Fruit fly (Drosophila melanogaster) whole organism, embryonic: Measurements from ENCODE around the gene wtrw.

Experiments used
- B-H1 ChIP-seq: fragments of 200-800 bp; sonication (Bioruptor generic); IDR thresholded peaks from 3 replicates; pipeline ENCODE4 v1.3.6; 2022; ENCODE audit warnings: missing biosample characterization, missing genetic modification characterization
- CG10267 ChIP-seq: fragments of 200-800 bp; sonication (Bioruptor generic); optimal IDR thresholded peaks from 2 replicates; lab custom pipeline; 2018; ENCODE audit warnings: missing biosample characterization, mild to moderate bottlenecking, missing genetic modification characterization, moderate library complexity
- CG10565 ChIP-seq: fragments of 200-800 bp; sonication (Bioruptor generic); optimal IDR thresholded peaks from 3 replicates; lab custom pipeline; 2016; ENCODE audit warnings: missing biosample characterization, mild to moderate bottlenecking, missing genetic modification characterization
- CG11456 ChIP-seq: fragments of 200-800 bp; sonication (Bioruptor generic); IDR thresholded peaks from 3 replicates; pipeline ENCODE4 v1.3.6; 2022; ENCODE audit warnings: missing biosample characterization, missing genetic modification characterization
- CG11504 ChIP-seq: fragments of 200-800 bp; sonication (Bioruptor generic); optimal IDR thresholded peaks from 3 replicates; lab custom pipeline; 2019; ENCODE audit warnings: missing biosample characterization, mild to moderate bottlenecking, missing genetic modification characterization, moderate library complexity
- CG11723 ChIP-seq: fragments of 200-800 bp; sonication (Bioruptor generic); optimal IDR thresholded peaks from 2 replicates; lab custom pipeline; 2017; ENCODE audit warnings: missing biosample characterization, mild to moderate bottlenecking, missing genetic modification characterization
- CG1233 ChIP-seq: fragments of 200-800 bp; sonication (Bioruptor generic); optimal IDR thresholded peaks from 4 replicates; lab custom pipeline; 2018; ENCODE audit warnings: missing biosample characterization, mild to moderate bottlenecking, missing genetic modification characterization
- CG13123 ChIP-seq: fragments of 200-800 bp; sonication (Bioruptor generic); optimal IDR thresholded peaks from 2 replicates; lab custom pipeline; 2016; ENCODE audit warnings: missing biosample characterization, missing genetic modification characterization
- CG13775 ChIP-seq: fragments of 200-800 bp; sonication (Bioruptor generic); optimal IDR thresholded peaks from 3 replicates; lab custom pipeline; 2017; ENCODE audit warnings: missing biosample characterization, mild to moderate bottlenecking, missing genetic modification characterization
- CG14667 ChIP-seq: fragments of 200-800 bp; sonication (Bioruptor generic); IDR thresholded peaks from 2 replicates; pipeline ENCODE4 v1.3.6; 2022; ENCODE audit warnings: missing biosample characterization, missing genetic modification characterization
- CG1529 ChIP-seq: fragments of 200-800 bp; sonication (Bioruptor generic); optimal IDR thresholded peaks from 3 replicates; lab custom pipeline; 2018; ENCODE audit warnings: missing biosample characterization, missing genetic modification characterization
- CG18476 ChIP-seq: fragments of 200-800 bp; sonication (Bioruptor generic); optimal IDR thresholded peaks from 2 replicates; lab custom pipeline; 2016; ENCODE audit warnings: missing biosample characterization, mild to moderate bottlenecking, missing genetic modification characterization
- CG3065 ChIP-seq: fragments of 200-800 bp; sonication (Bioruptor generic); optimal IDR thresholded peaks from 2 replicates; lab custom pipeline; 2016; ENCODE audit warnings: missing biosample characterization, missing genetic modification characterization
- CG33213 ChIP-seq: fragments of 200-800 bp; sonication (Bioruptor generic); optimal IDR thresholded peaks from 3 replicates; lab custom pipeline; 2016; ENCODE audit warnings: missing biosample characterization, missing genetic modification characterization
- CG3407 ChIP-seq: fragments of 200-800 bp; sonication (Bioruptor generic); optimal IDR thresholded peaks from 2 replicates; lab custom pipeline; 2018; ENCODE audit warnings: missing biosample characterization, mild to moderate bottlenecking, missing genetic modification characterization
- CG6175 ChIP-seq: fragments of 200-800 bp; sonication (Bioruptor generic); IDR thresholded peaks from 3 replicates; pipeline ENCODE4 v1.3.6; 2022; ENCODE audit warnings: missing biosample characterization, missing genetic modification characterization
- CG6813 ChIP-seq: fragments of 200-800 bp; sonication (Bioruptor generic); optimal IDR thresholded peaks from 2 replicates; lab custom pipeline; 2017; ENCODE audit warnings: missing biosample characterization, missing genetic modification characterization, mild to moderate bottlenecking, moderate library complexity, missing genetic modification reagents
- CG7357 ChIP-seq: fragments of 200-800 bp; sonication (Bioruptor generic); IDR thresholded peaks from 3 replicates; pipeline ENCODE4 v1.3.6; 2022; ENCODE audit warnings: missing biosample characterization, missing genetic modification characterization
- CG7372 ChIP-seq: fragments of 200-800 bp; sonication (Bioruptor generic); IDR thresholded peaks from 2 replicates; pipeline ENCODE4 v1.3.6; 2022; ENCODE audit warnings: missing biosample characterization, missing genetic modification characterization
- CG7987 ChIP-seq: fragments of 200-800 bp; sonication (Bioruptor generic); optimal IDR thresholded peaks from 2 replicates; lab custom pipeline; 2018; ENCODE audit warnings: missing biosample characterization, mild to moderate bottlenecking, missing genetic modification characterization, moderate library complexity
- CG8089 ChIP-seq: fragments of 200-800 bp; sonication (Bioruptor generic); optimal IDR thresholded peaks from 3 replicates; lab custom pipeline; 2016; ENCODE audit warnings: missing biosample characterization, missing genetic modification characterization
- CG8388 ChIP-seq: fragments of 200-800 bp; sonication (Bioruptor generic); optimal IDR thresholded peaks from 2 replicates; lab custom pipeline; 2019; ENCODE audit warnings: missing biosample characterization, mild to moderate bottlenecking, missing genetic modification characterization, moderate library complexity
- CoRest ChIP-seq: fragments of 200-800 bp; sonication (Bioruptor generic); optimal IDR thresholded peaks from 3 replicates; lab custom pipeline; 2018; ENCODE audit warnings: missing biosample characterization, mild to moderate bottlenecking, missing genetic modification characterization, moderate library complexity
- Dad ChIP-seq: fragments of 200-800 bp; sonication (Bioruptor generic); optimal IDR thresholded peaks from 3 replicates; lab custom pipeline; 2016; ENCODE audit warnings: missing biosample characterization, missing genetic modification characterization
- Dek ChIP-seq: fragments of 200-800 bp; sonication (Bioruptor generic); optimal IDR thresholded peaks from 3 replicates; lab custom pipeline; 2019; ENCODE audit warnings: missing biosample characterization, mild to moderate bottlenecking, missing genetic modification characterization, moderate library complexity
- Doc3 ChIP-seq: fragments of 200-800 bp; sonication (Bioruptor generic); IDR thresholded peaks from 3 replicates; pipeline ENCODE4 v1.3.6; 2022; ENCODE audit warnings: missing biosample characterization, missing genetic modification characterization; ENCODE audit not compliant: partially characterized antibody
- Oaz ChIP-seq: fragments of 200-800 bp; sonication (Bioruptor generic); IDR thresholded peaks from 2 replicates; pipeline ENCODE4 v1.3.6; 2022; ENCODE audit warnings: missing biosample characterization, missing genetic modification characterization
- Ravus ChIP-seq: fragments of 200-800 bp; sonication (Bioruptor generic); IDR thresholded peaks from 2 replicates; pipeline ENCODE4 v1.3.6; 2022; ENCODE audit warnings: missing biosample characterization, missing genetic modification characterization
- Ssrp ChIP-seq: fragments of 200-800 bp; sonication (Bioruptor generic); optimal IDR thresholded peaks from 2 replicates; lab custom pipeline; 2018; ENCODE audit warnings: missing biosample characterization, mild to moderate bottlenecking, missing genetic modification characterization, moderate library complexity
- Vsx1 ChIP-seq: fragments of 200-800 bp; sonication (Bioruptor generic); optimal IDR thresholded peaks from 2 replicates; lab custom pipeline; 2017; ENCODE audit warnings: missing biosample characterization, mild to moderate bottlenecking, missing genetic modification characterization, missing genetic modification reagents
- Xrp1 ChIP-seq: fragments of 200-800 bp; sonication (Bioruptor generic); IDR thresholded peaks from 2 replicates; pipeline ENCODE4 v1.3.6; 2022; ENCODE audit warnings: missing biosample characterization, missing genetic modification characterization
- abd-A ChIP-seq: fragments of 200-800 bp; sonication (Bioruptor generic); optimal IDR thresholded peaks from 3 replicates; lab custom pipeline; 2019; ENCODE audit warnings: missing biosample characterization, mild to moderate bottlenecking, missing genetic modification characterization, moderate library complexity
- al ChIP-seq: fragments of 200-800 bp; sonication (Bioruptor generic); IDR thresholded peaks from 2 replicates; pipeline ENCODE4 v1.3.6; 2022; ENCODE audit warnings: missing biosample characterization, missing genetic modification characterization
- cg ChIP-seq: fragments of 200-800 bp; sonication (Bioruptor generic); optimal IDR thresholded peaks from 3 replicates; lab custom pipeline; 2019; ENCODE audit warnings: missing biosample characterization, mild to moderate bottlenecking, missing genetic modification characterization, moderate library complexity
- disco-r ChIP-seq: fragments of 200-800 bp; sonication (Bioruptor generic); optimal IDR thresholded peaks from 2 replicates; lab custom pipeline; 2016; ENCODE audit warnings: missing biosample characterization, missing genetic modification characterization
- dmrt99B ChIP-seq: fragments of 200-800 bp; sonication (Bioruptor generic); optimal IDR thresholded peaks from 2 replicates; lab custom pipeline; 2018; ENCODE audit warnings: missing biosample characterization, mild to moderate bottlenecking, missing genetic modification characterization, moderate library complexity
- en ChIP-seq: fragments of 200-800 bp; sonication (Bioruptor generic); optimal IDR thresholded peaks from 2 replicates; lab custom pipeline; 2016; ENCODE audit warnings: missing biosample characterization, missing genetic modification characterization
- esg ChIP-seq: fragments of 200-800 bp; sonication (Bioruptor generic); conservative IDR thresholded peaks from 2 replicates; pipeline ENCODE4 v1.3.6; 2022; ENCODE audit warnings: missing biosample characterization, missing genetic modification characterization
- fd102C ChIP-seq: fragments of 200-800 bp; sonication (Bioruptor generic); optimal IDR thresholded peaks from 2 replicates; lab custom pipeline; 2018; ENCODE audit warnings: missing biosample characterization, mild to moderate bottlenecking, missing genetic modification characterization, moderate library complexity
- gro ChIP-seq: fragments of 200-800 bp; sonication (Bioruptor generic); optimal IDR thresholded peaks from 2 replicates; lab custom pipeline; 2016; ENCODE audit warnings: missing biosample characterization, missing genetic modification characterization
- kay ChIP-seq: fragments of 200-800 bp; sonication (Bioruptor generic); optimal IDR thresholded peaks from 2 replicates; lab custom pipeline; 2016; ENCODE audit warnings: missing biosample characterization, missing genetic modification characterization
- mld ChIP-seq: fragments of 200-800 bp; sonication (Bioruptor generic); IDR thresholded peaks from 3 replicates; pipeline ENCODE4 v1.3.6; 2022; ENCODE audit warnings: missing biosample characterization, missing genetic modification characterization; ENCODE audit not compliant: partially characterized antibody
- slbo ChIP-seq: fragments of 200-800 bp; sonication (Bioruptor generic); IDR thresholded peaks from 2 replicates; pipeline ENCODE4 v1.3.6; 2022; ENCODE audit warnings: missing biosample characterization, missing genetic modification characterization
- slp2 ChIP-seq: fragments of 200-800 bp; sonication (Bioruptor generic); optimal IDR thresholded peaks from 2 replicates; lab custom pipeline; 2016; ENCODE audit warnings: missing biosample characterization, missing genetic modification characterization
- sna ChIP-seq: fragments of 200-800 bp; sonication (Bioruptor generic); IDR thresholded peaks from 2 replicates; pipeline ENCODE4 v1.3.6; 2022; ENCODE audit warnings: missing biosample characterization, missing genetic modification characterization; ENCODE audit not compliant: partially characterized antibody
- unpg ChIP-seq: fragments of 200-800 bp; sonication (Bioruptor generic); optimal IDR thresholded peaks from 3 replicates; lab custom pipeline; 2018; ENCODE audit warnings: missing biosample characterization, mild to moderate bottlenecking, missing genetic modification characterization, moderate library complexity
- vfl ChIP-seq: fragments of 200-800 bp; sonication (Bioruptor generic); optimal IDR thresholded peaks from 2 replicates; lab custom pipeline; 2016; ENCODE audit warnings: missing biosample characterization, missing genetic modification characterization
- yki ChIP-seq: fragments of >200 bp; optimal IDR thresholded peaks from 3 replicates; lab custom pipeline; 2018
- zf30C ChIP-seq: fragments of 200-800 bp; sonication (Bioruptor generic); optimal IDR thresholded peaks from 3 replicates; lab custom pipeline; 2018; ENCODE audit warnings: missing biosample characterization, mild to moderate bottlenecking, missing genetic modification characterization

Gene wtrw

dm6 chr3R:7892246-7893000 lies 1.3 kb downstream of the wtrw start (continued):
- TF ChIP-seq CG33213 (GFP tag; lab: Kevin White, UChicago) (no peak), disco-r (GFP tag; lab: Kevin White, UChicago) (no peak), CG7357 (0 out of 3 replicates have a peak, but pooled peaks have one; percentile 28), B-H1 (GFP tag; lab: Robert Waterston, UW) (peak; percentile 38), kay (GFP tag; lab: Kevin White, UChicago) (no peak), CG6813 (peak; percentile 13), CG7987 (GFP tag; lab: Kevin White, UChicago) (peak; percentile 49), Oaz (GFP tag; lab: Robert Waterston, UW) (no peak), Ssrp (tag; lab: Kevin White, UChicago) (no peak), Doc3 (no peak), esg (peak; percentile 15; the same call in 1 of the 2 replicates), cg (GFP tag; lab: Kevin White, UChicago) (no peak), Dad (GFP tag; lab: Kevin White, UChicago) (no peak), Xrp1 (GFP tag; lab: Robert Waterston, UW) (no peak), abd-A (tag; lab: Kevin White, UChicago) (no peak), vfl (GFP tag; lab: Kevin White, UChicago) (no peak), yki (lab: Kevin White, UChicago) (no peak), al (GFP tag; lab: Robert Waterston, UW) (peak; percentile 69), dmrt99B (tag; lab: Kevin White, UChicago) (peak; percentile 48), CG10565 (GFP tag; lab: Kevin White, UChicago) (no peak), gro (GFP tag; lab: Kevin White, UChicago) (no peak), Dek (no peak), CG11504 (peak; percentile 75), CG11723 (no peak), CoRest (tag; lab: Kevin White, UChicago) (peak; percentile 16), CG13123 (GFP tag; lab: Kevin White, UChicago) (no peak), en (no peak), Vsx1 (GFP tag; lab: Kevin White, UChicago) (peak; percentile 38), CG10267 (tag; lab: Kevin White, UChicago) (no peak), CG8089 (no peak), slbo (GFP tag; lab: Robert Waterston, UW) (peak; percentile 79), unpg (GFP tag; lab: Kevin White, UChicago) (peak; percentile 0), CG14667 (GFP tag; lab: Robert Waterston, UW) (peak; percentile 41; the same call in 1 of the 2 replicates), Ravus (no peak), mld (no peak), zf30C (no peak), CG1233 (GFP tag; lab: Kevin White, UChicago) (no peak), CG7372 (GFP tag; lab: Robert Waterston, UW) (peak; percentile 25; the same call in 1 of the 2 replicates), CG18476 (GFP tag; lab: Kevin White, UChicago) (no peak), sna (GFP tag; lab: Robert Waterston, UW) (no peak), CG3407 (no peak), CG6175 (GFP tag; lab: Robert Waterston, UW) (peak; percentile 56; the same call in 1 of the 3 replicates), CG8388 (GFP tag; lab: Kevin White, UChicago) (peak; percentile 4), CG11456 (GFP tag; lab: Robert Waterston, UW) (peak; percentile 66), CG1529 (GFP tag; lab: Kevin White, UChicago) (no peak), CG3065 (GFP tag; lab: Kevin White, UChicago) (no peak), slp2 (GFP tag; lab: Kevin White, UChicago) (no peak), fd102C (GFP tag; lab: Kevin White, UChicago) (peak; percentile 1), CG13775 (GFP tag; lab: Kevin White, UChicago) (peak; percentile 37)
